Worm (Caenorhabditis elegans) whole organism, midembryonic: ENCODE measurements around the gene R09H10.6.

Experiments used
- cog-1 ChIP-seq: sonication (generic microtip); optimal IDR thresholded peaks from 2 replicates; lab custom pipeline; 2016; ENCODE audit warnings: missing genetic modification characterization, missing compliant biosample characterization
- flt-1 ChIP-seq: fragments of 200-800 bp; sonication (Bioruptor generic); IDR thresholded peaks from 2 replicates; pipeline ENCODE4 v1.3.6; 2022; ENCODE audit warnings: missing genetic modification characterization, missing compliant biosample characterization
- klf-2 ChIP-seq: fragments of 200-800 bp; sonication (Bioruptor generic); conservative IDR thresholded peaks from 2 replicates; pipeline ENCODE4 v1.3.6; 2022; ENCODE audit warnings: missing genetic modification reagents, missing genetic modification characterization, missing compliant biosample characterization
- med-1 ChIP-seq: sonication (generic microtip); optimal IDR thresholded peaks from 2 replicates; lab custom pipeline; 2017; ENCODE audit warnings: missing genetic modification characterization, mild to moderate bottlenecking, missing compliant biosample characterization, antibody characterized with exemption, missing genetic modification reagents; ENCODE audit not compliant: insufficient read depth
- ref-1 ChIP-seq: fragments of 200-800 bp; sonication (Bioruptor generic); conservative IDR thresholded peaks from 2 replicates; pipeline ENCODE4 v1.3.6; 2022; ENCODE audit warnings: missing genetic modification reagents, missing genetic modification characterization, missing compliant biosample characterization
- tab-1 ChIP-seq: fragments of 200-800 bp; sonication (Bioruptor generic); IDR thresholded peaks from 2 replicates; pipeline ENCODE4 v1.3.6; 2022; ENCODE audit warnings: missing genetic modification characterization, missing compliant biosample characterization
- ztf-23 ChIP-seq: fragments of 200-800 bp; sonication (Bioruptor generic); IDR thresholded peaks from 2 replicates; pipeline ENCODE4 v1.3.6; 2022; ENCODE audit warnings: missing genetic modification reagents, missing genetic modification characterization, missing compliant biosample characterization

DNA sequence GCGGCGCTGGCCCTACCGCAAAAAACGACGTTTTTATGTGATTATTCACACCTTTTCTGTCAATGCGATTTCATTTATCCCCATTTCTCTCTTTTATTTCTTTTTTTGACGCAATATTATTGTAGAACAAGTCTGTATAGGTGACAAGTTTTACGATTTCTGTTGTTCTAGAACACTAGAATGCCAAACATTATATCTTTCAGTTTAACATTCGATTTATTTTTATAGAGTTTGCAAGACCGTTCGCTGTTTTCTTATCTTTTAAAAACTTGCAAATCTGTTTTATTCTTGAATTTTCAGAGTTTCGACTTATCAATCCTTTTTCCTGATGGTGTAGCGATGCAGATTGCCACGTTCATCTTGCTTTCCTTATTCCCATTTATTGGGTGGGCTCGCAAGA is 32.3 kb upstream of the R09H10.6 start, which contains the start of gene efn-2:
- TF ChIP-seq flt-1 (GFP tag; lab: Robert Waterston, UW) (no peak), ztf-23 (no peak), med-1 (GFP tag; lab: Kevin White, UChicago) (no peak), ref-1 (GFP tag; lab: Robert Waterston, UW) (no peak), cog-1 (tag; lab: Kevin White, UChicago) (no peak), klf-2 (GFP tag; lab: Robert Waterston, UW) (no peak), tab-1 (GFP tag; lab: Robert Waterston, UW) (no peak)
